Worm (Caenorhabditis elegans) whole organism, early embryonic: Measurements from ENCODE around the gene hlh-25.

Experiments
- aly-1 ChIP-seq: sonication (generic microtip); optimal IDR thresholded peaks from 2 replicates; lab custom pipeline; 2016; ENCODE audit warnings: missing genetic modification characterization, missing compliant biosample characterization
- ama-1 ChIP-seq: fragments of 150-350 bp; optimal IDR thresholded peaks from 2 replicates; lab custom pipeline; 2014
- ceh-36 ChIP-seq: sonication (generic microtip); optimal IDR thresholded peaks from 2 replicates; lab custom pipeline; 2016; ENCODE audit warnings: missing genetic modification characterization, inconsistent platforms, missing compliant biosample characterization
- flt-1 ChIP-seq: fragments of 200-800 bp; sonication (Bioruptor generic); IDR thresholded peaks from 2 replicates; pipeline ENCODE4 v1.3.6; 2022; ENCODE audit warnings: missing genetic modification characterization, missing compliant biosample characterization
- hnd-1 ChIP-seq: sonication (generic microtip); optimal IDR thresholded peaks from 2 replicates; lab custom pipeline; 2016; ENCODE audit warnings: missing genetic modification characterization, missing compliant biosample characterization
- pes-1 ChIP-seq: fragments of 200-800 bp; sonication (Bioruptor generic); IDR thresholded peaks from 2 replicates; pipeline ENCODE4 v1.3.6; 2022; ENCODE audit warnings: missing genetic modification reagents, missing genetic modification characterization, missing compliant biosample characterization
- scrt-1 ChIP-seq: fragments of 200-800 bp; sonication (Bioruptor generic); IDR thresholded peaks from 2 replicates; pipeline ENCODE4 v1.3.6; 2022; ENCODE audit warnings: missing genetic modification characterization, missing compliant biosample characterization
- sea-1 ChIP-seq: fragments of 200-800 bp; sonication (Bioruptor generic); conservative IDR thresholded peaks from 2 replicates; pipeline ENCODE4 v1.3.6; 2022; ENCODE audit warnings: missing genetic modification characterization, missing compliant biosample characterization
- tbx-11 ChIP-seq: fragments of 200-800 bp; sonication (Bioruptor generic); IDR thresholded peaks from 2 replicates; pipeline ENCODE4 v1.3.6; 2022; ENCODE audit warnings: missing genetic modification characterization, missing compliant biosample characterization
- tbx-37 ChIP-seq: fragments of 200-800 bp; sonication (Bioruptor generic); conservative IDR thresholded peaks from 2 replicates; pipeline ENCODE4 v1.3.6; 2022; ENCODE audit warnings: missing genetic modification reagents, missing genetic modification characterization, missing compliant biosample characterization
- tra-4 ChIP-seq: sonication (generic microtip); optimal IDR thresholded peaks from 2 replicates; lab custom pipeline; 2017; ENCODE audit warnings: missing genetic modification characterization, missing compliant biosample characterization

ce11 chrII:5582309-5582708 is 47.3 kb downstream of the hlh-25 start, which contains the start of gene T25E4.2:
- TF ChIP-seq tbx-37 (no peak), scrt-1 (no peak), ama-1 (lab: Kevin White, UChicago) (no peak), pes-1 (GFP tag; lab: Robert Waterston, UW) (no peak), hnd-1 (no peak), tra-4 (no peak), aly-1 (tag; lab: Kevin White, UChicago) (no peak), ceh-36 (tag; lab: Kevin White, UChicago) (no peak), flt-1 (GFP tag; lab: Robert Waterston, UW) (no peak), tbx-11 (no peak), sea-1 (GFP tag; lab: Robert Waterston, UW) (no peak)
